Fruit fly (Drosophila melanogaster) whole organism, wandering third instar larva: ENCODE results near the gene CRMP.
A peak's percentile ranks its signal among the peaks of the same experiment; 100 is the strongest.

Experiments used
- Abd-B ChIP-seq: fragments of >200 bp; optimal IDR thresholded peaks from 2 replicates; lab custom pipeline; 2017; ENCODE audit warnings: missing biosample characterization, missing genetic modification characterization
- CG32264 ChIP-seq: fragments of 200-800 bp; sonication (Bioruptor generic); optimal IDR thresholded peaks from 2 replicates; lab custom pipeline; 2016; ENCODE audit warnings: missing biosample characterization, missing genetic modification characterization
- CG9705 ChIP-seq: fragments of 200-800 bp; sonication (Bioruptor generic); optimal IDR thresholded peaks from 2 replicates; lab custom pipeline; 2018; ENCODE audit warnings: missing biosample characterization, mild to moderate bottlenecking, missing genetic modification characterization
- CrebA ChIP-seq: fragments of 200-800 bp; sonication (Bioruptor generic); optimal IDR thresholded peaks from 2 replicates; lab custom pipeline; 2016; ENCODE audit warnings: missing biosample characterization, mild to moderate bottlenecking, missing genetic modification characterization, borderline replicate concordance
- Dfd ChIP-seq: fragments of >200 bp; optimal IDR thresholded peaks from 2 replicates; lab custom pipeline; 2017; ENCODE audit warnings: missing biosample characterization, missing genetic modification characterization
- Dif ChIP-seq: fragments of 200-275, 200-300 bp; sonication (Bioruptor generic); optimal IDR thresholded peaks from 2 replicates; lab custom pipeline; 2018; ENCODE audit warnings: missing biosample characterization, missing genetic modification characterization; ENCODE audit not compliant: partially characterized antibody
- GATAd ChIP-seq: sonication (Bioruptor generic); optimal IDR thresholded peaks from 2 replicates; lab custom pipeline; 2016; ENCODE audit warnings: missing biosample characterization, missing genetic modification characterization
- HLH106 ChIP-seq: fragments of 200-800 bp; optimal IDR thresholded peaks from 3 replicates; lab custom pipeline; 2019; ENCODE audit warnings: missing biosample characterization, mild to moderate bottlenecking, missing genetic modification characterization, moderate library complexity
- Hnf4 ChIP-seq: fragments of 200-800 bp; sonication (Bioruptor generic); optimal IDR thresholded peaks from 2 replicates; lab custom pipeline; 2016; ENCODE audit warnings: missing biosample characterization, mild to moderate bottlenecking, missing genetic modification characterization
- Hr78 ChIP-seq: fragments of >200 bp; optimal IDR thresholded peaks from 2 replicates; lab custom pipeline; 2017; ENCODE audit warnings: missing biosample characterization, missing genetic modification characterization
- Hr83 ChIP-seq: fragments of 200-300 bp; sonication (Bioruptor generic); optimal IDR thresholded peaks from 2 replicates; lab custom pipeline; 2016; ENCODE audit warnings: missing biosample characterization, mild to moderate bottlenecking, missing genetic modification characterization, moderate library complexity; ENCODE audit not compliant: poor library complexity, severe bottlenecking
- Jra ChIP-seq: sonication (Bioruptor generic); optimal IDR thresholded peaks from 2 replicates; lab custom pipeline; 2016; ENCODE audit warnings: missing biosample characterization, missing genetic modification characterization
- Mio ChIP-seq: sonication (Bioruptor generic); optimal IDR thresholded peaks from 2 replicates; lab custom pipeline; 2016; ENCODE audit warnings: missing biosample characterization, missing genetic modification characterization
- Myc ChIP-seq: fragments of >200 bp; optimal IDR thresholded peaks from 2 replicates; lab custom pipeline; 2017
- N ChIP-seq: fragments of >200 bp; optimal IDR thresholded peaks from 2 replicates; lab custom pipeline; 2018; ENCODE audit warnings: missing biosample characterization, missing external identifiers, missing genetic modification characterization
- OdsH ChIP-seq: fragments of 200-800 bp; sonication (Bioruptor generic); optimal IDR thresholded peaks from 2 replicates; lab custom pipeline; 2016; ENCODE audit warnings: missing biosample characterization, mild to moderate bottlenecking, missing genetic modification characterization
- Rel ChIP-seq, 2 experiments: fragments of 200-800 bp; sonication (Bioruptor generic) in 1 of 2; optimal IDR thresholded peaks; 2 replicates in 1 of 2; 3 replicates in 1 of 2; lab custom pipeline; 2016 to 2019; ENCODE audit warnings: mild to moderate bottlenecking in 2 of 2, missing biosample characterization in 2 of 2, missing genetic modification characterization in 2 of 2, moderate library complexity in 1 of 2
- Sp1 ChIP-seq: fragments of 200-800 bp; sonication (Bioruptor generic); optimal IDR thresholded peaks from 3 replicates; lab custom pipeline; 2019; ENCODE audit warnings: missing biosample characterization, mild to moderate bottlenecking, missing genetic modification characterization, moderate library complexity
- Vsx2 ChIP-seq: fragments of 200-300, 225-300 bp; sonication (Bioruptor generic); optimal IDR thresholded peaks from 2 replicates; lab custom pipeline; 2018; ENCODE audit warnings: missing biosample characterization, missing genetic modification characterization; ENCODE audit not compliant: partially characterized antibody
- br ChIP-seq: fragments of 200-800 bp; sonication (Bioruptor generic); optimal IDR thresholded peaks from 2 replicates; lab custom pipeline; 2016; ENCODE audit warnings: missing biosample characterization, missing genetic modification characterization
- brk ChIP-seq: fragments of 200-800 bp; sonication (Bioruptor generic); optimal IDR thresholded peaks from 2 replicates; lab custom pipeline; 2016; ENCODE audit warnings: missing biosample characterization, mild to moderate bottlenecking, missing genetic modification characterization
- dl ChIP-seq, 2 experiments: fragments of 175-275, 200-275 bp in 1 of 2; fragments of 200-275 bp in 1 of 2; sonication (Bioruptor generic); optimal IDR thresholded peaks; lab custom pipeline; 2018; ENCODE audit warnings: mild to moderate bottlenecking in 2 of 2, missing biosample characterization in 2 of 2, missing genetic modification characterization in 2 of 2, moderate library complexity in 2 of 2; ENCODE audit not compliant: partially characterized antibody in 2 of 2, insufficient read depth in 1 of 2
- dmrt93B ChIP-seq: fragments of 200-800 bp; sonication (Bioruptor generic); optimal IDR thresholded peaks from 2 replicates; lab custom pipeline; 2018; ENCODE audit warnings: missing biosample characterization, mild to moderate bottlenecking, missing genetic modification characterization
- dsf ChIP-seq: sonication (Bioruptor generic); optimal IDR thresholded peaks from 2 replicates; lab custom pipeline; 2016; ENCODE audit warnings: missing biosample characterization, missing genetic modification characterization, borderline replicate concordance
- ey ChIP-seq: fragments of 200-800 bp; sonication (Bioruptor generic); optimal IDR thresholded peaks from 2 replicates; lab custom pipeline; 2016; ENCODE audit warnings: missing biosample characterization, missing genetic modification characterization
- foxo ChIP-seq, 2 experiments: fragments of 200-800 bp; sonication (Bioruptor generic); optimal IDR thresholded peaks; 2 replicates in 1 of 2; 3 replicates in 1 of 2; lab custom pipeline; 2016 to 2017; ENCODE audit warnings: missing biosample characterization in 2 of 2, missing genetic modification characterization in 2 of 2
- fru ChIP-seq: fragments of 200-800 bp; sonication (Bioruptor generic); optimal IDR thresholded peaks from 3 replicates; lab custom pipeline; 2016; ENCODE audit warnings: missing biosample characterization, mild to moderate bottlenecking, missing genetic modification characterization
- h ChIP-seq: fragments of 200-800 bp; sonication (Bioruptor generic); optimal IDR thresholded peaks from 3 replicates; lab custom pipeline; 2016; ENCODE audit warnings: missing biosample characterization, mild to moderate bottlenecking, missing genetic modification characterization
- jim ChIP-seq: fragments of 175-275, 200-325 bp; sonication (Bioruptor generic); optimal IDR thresholded peaks from 2 replicates; lab custom pipeline; 2016; ENCODE audit warnings: missing biosample characterization, mild to moderate bottlenecking, missing genetic modification characterization
- lola ChIP-seq: fragments of >200 bp; optimal IDR thresholded peaks from 2 replicates; lab custom pipeline; 2017; ENCODE audit warnings: missing biosample characterization, missing genetic modification characterization
- pan ChIP-seq: fragments of >200 bp; optimal IDR thresholded peaks from 2 replicates; lab custom pipeline; 2017
- psq ChIP-seq: fragments of 200-800 bp; sonication (Bioruptor generic); optimal IDR thresholded peaks from 3 replicates; lab custom pipeline; 2017; ENCODE audit warnings: missing biosample characterization, mild to moderate bottlenecking, missing genetic modification characterization, moderate library complexity
- rgr ChIP-seq: fragments of 200-800 bp; sonication (Bioruptor generic); optimal IDR thresholded peaks from 3 replicates; lab custom pipeline; 2016; ENCODE audit warnings: missing biosample characterization, mild to moderate bottlenecking, missing genetic modification characterization
- sage ChIP-seq: fragments of 200-800 bp; sonication (Bioruptor generic); optimal IDR thresholded peaks from 2 replicates; lab custom pipeline; 2016; ENCODE audit warnings: missing biosample characterization, mild to moderate bottlenecking, missing genetic modification characterization
- sv ChIP-seq: fragments of 200-800 bp; sonication (Bioruptor generic); optimal IDR thresholded peaks from 3 replicates; lab custom pipeline; 2016; ENCODE audit warnings: missing biosample characterization, missing genetic modification characterization
- tai ChIP-seq: sonication (Bioruptor generic); optimal IDR thresholded peaks from 2 replicates; lab custom pipeline; 2016; ENCODE audit warnings: missing biosample characterization, missing genetic modification characterization
- usp ChIP-seq: fragments of >200 bp; optimal IDR thresholded peaks from 2 replicates; lab custom pipeline; 2017; ENCODE audit warnings: missing biosample characterization, missing genetic modification characterization
- woc ChIP-seq: sonication (Bioruptor generic); optimal IDR thresholded peaks from 2 replicates; lab custom pipeline; 2016; ENCODE audit warnings: missing biosample characterization, mild to moderate bottlenecking, missing genetic modification characterization

The CRMP gene

DNA sequence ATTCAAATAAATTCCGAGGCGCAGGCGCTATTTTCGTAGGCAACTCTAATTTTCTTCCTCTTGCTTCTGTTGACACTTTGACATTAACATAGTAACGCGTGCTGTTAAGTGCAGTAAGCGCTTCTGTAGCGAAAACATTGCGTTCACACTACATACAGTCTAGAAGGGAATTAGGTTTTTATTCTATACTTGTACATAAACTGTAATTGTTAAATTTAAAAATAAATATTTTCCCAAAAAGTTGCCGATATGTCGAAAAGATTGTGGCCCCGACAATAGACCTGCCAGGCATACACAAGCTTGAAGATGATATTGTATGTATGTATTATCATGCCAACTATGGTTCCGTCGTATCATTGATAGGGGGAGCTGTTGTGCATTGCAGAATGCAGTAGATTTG lies 35.6 kb downstream of the CRMP start, which contains the start of gene asl:
asl (minus strand) TSS at position 67 of the 400 bp plus-strand sequence.
- TF ChIP-seq lola (GFP tag; lab: Kevin White, UChicago), result no peak
- peak; percentile 42 for TF ChIP-seq woc (GFP tag; lab: Kevin White, UChicago)
- TF ChIP-seq brk (GFP tag; lab: Kevin White, UChicago), result no peak
- TF ChIP-seq sv, result peak; percentile 29
- no peak for TF ChIP-seq Hr83 (GFP tag; lab: Kevin White, UChicago)
- no peak for TF ChIP-seq pan (lab: Kevin White, UChicago)
- TF ChIP-seq br, result no peak
- no peak for TF ChIP-seq rgr
- peak; percentile 94 for TF ChIP-seq N (GFP tag; lab: Kevin White, UChicago)
- TF ChIP-seq Abd-B (GFP tag; lab: Kevin White, UChicago), result no peak
- TF ChIP-seq h (GFP tag; lab: Kevin White, UChicago), result peak; percentile 56
- TF ChIP-seq CG9705, result peak; percentile 53
- TF ChIP-seq jim (GFP tag; lab: Kevin White, UChicago), result no peak
- peak; percentile 48 for TF ChIP-seq psq
- TF ChIP-seq HLH106 (tag; lab: Kevin White, UChicago), result peak; percentile 64
- TF ChIP-seq Sp1, result peak; percentile 54
- TF ChIP-seq dl (GFP tag; optimal IDR thresholded peaks at IDR 0.05; lab: Kevin White, UChicago; ENCODE audit: insufficient read depth in 1 of 2, partially characterized antibody in 2 of 2), result no peak
- TF ChIP-seq Mio (GFP tag; lab: Kevin White, UChicago), result no peak
- TF ChIP-seq Hr78, result peak; percentile 55
- TF ChIP-seq usp (GFP tag; lab: Kevin White, UChicago), result no peak
- TF ChIP-seq fru (GFP tag; lab: Kevin White, UChicago), result peak; percentile 100
- TF ChIP-seq dmrt93B (GFP tag; lab: Kevin White, UChicago), result no peak
- TF ChIP-seq Dfd (GFP tag; lab: Kevin White, UChicago), result no peak
- no peak for TF ChIP-seq Dif (GFP tag; lab: Kevin White, UChicago)
- no peak for TF ChIP-seq Hnf4 (GFP tag; lab: Kevin White, UChicago)
- no peak for TF ChIP-seq GATAd (GFP tag; lab: Kevin White, UChicago)
- peak; percentile 33 for TF ChIP-seq ey (GFP tag; lab: Kevin White, UChicago)
- peak in 1 of 2 experiments; percentile 62 for TF ChIP-seq foxo (GFP tag; optimal IDR thresholded peaks at IDR 0.05; lab: Kevin White, UChicago)
- peak; percentile 23 for TF ChIP-seq OdsH
- TF ChIP-seq dsf (GFP tag; lab: Kevin White, UChicago), result no peak
- TF ChIP-seq CrebA (GFP tag; lab: Kevin White, UChicago), result no peak
- no peak for TF ChIP-seq sage (GFP tag; lab: Kevin White, UChicago)
- TF ChIP-seq Myc, result no peak
- TF ChIP-seq Jra (GFP tag; lab: Kevin White, UChicago), result no peak
- TF ChIP-seq Rel (GFP tag; optimal IDR thresholded peaks at IDR 0.05; lab: Kevin White, UChicago), result no peak
- peak; percentile 45 for TF ChIP-seq Rel (tag; optimal IDR thresholded peaks at IDR 0.05; lab: Kevin White, UChicago)
- no peak for TF ChIP-seq Vsx2 (GFP tag; lab: Kevin White, UChicago)
- TF ChIP-seq CG32264 (GFP tag; lab: Kevin White, UChicago), result peak; percentile 17
- no peak for TF ChIP-seq tai (GFP tag; lab: Kevin White, UChicago)
- TF ChIP-seq, all 38 proteins: peak for 15

DNA sequence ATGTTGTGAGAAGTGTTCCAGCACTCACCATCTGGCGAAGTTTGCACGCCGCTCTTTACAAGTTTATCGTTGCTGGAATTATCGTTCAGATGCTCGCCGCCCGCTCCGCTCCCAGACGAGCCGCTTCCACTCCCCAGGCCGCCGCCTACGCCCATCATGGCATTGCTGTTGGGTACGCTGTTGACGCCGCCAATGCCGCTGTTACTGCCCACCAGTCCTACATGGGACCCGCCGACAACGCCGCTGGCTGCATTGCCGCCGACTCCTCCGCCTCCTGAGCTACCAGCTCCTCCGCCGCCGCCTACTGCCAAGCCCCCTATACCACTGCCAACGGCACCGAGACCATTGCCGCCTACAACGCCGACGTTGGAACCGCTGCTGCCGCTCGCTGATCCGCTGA lies 37.5 kb downstream of the CRMP start:
- TF ChIP-seq tai (GFP tag; lab: Kevin White, UChicago) (no peak), jim (GFP tag; lab: Kevin White, UChicago) (no peak), Jra (GFP tag; lab: Kevin White, UChicago) (no peak), br (no peak)

DNA sequence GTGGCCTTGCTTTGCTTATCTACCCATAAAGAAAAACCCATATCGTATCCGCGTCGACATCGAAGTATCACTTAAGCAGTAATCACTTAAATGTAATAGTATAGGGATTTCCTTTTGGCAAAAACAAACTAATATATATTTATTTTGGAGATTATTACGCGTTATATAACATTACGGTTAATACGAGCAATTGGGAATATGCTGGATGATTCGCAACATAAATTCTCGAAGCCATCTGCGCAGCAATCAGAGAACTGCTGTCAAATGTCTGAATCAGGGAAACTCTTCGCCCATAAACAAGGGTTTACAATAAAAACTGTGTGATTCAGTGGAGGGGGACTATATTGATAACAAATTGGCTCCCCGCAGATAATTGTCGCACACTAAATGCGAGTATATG lies 39.7 kb downstream of the CRMP start:
- TF ChIP-seq Vsx2 (GFP tag; lab: Kevin White, UChicago), result no peak
